Fruit fly (Drosophila melanogaster): ENCODE results near the gene rogdi.

DNA sequence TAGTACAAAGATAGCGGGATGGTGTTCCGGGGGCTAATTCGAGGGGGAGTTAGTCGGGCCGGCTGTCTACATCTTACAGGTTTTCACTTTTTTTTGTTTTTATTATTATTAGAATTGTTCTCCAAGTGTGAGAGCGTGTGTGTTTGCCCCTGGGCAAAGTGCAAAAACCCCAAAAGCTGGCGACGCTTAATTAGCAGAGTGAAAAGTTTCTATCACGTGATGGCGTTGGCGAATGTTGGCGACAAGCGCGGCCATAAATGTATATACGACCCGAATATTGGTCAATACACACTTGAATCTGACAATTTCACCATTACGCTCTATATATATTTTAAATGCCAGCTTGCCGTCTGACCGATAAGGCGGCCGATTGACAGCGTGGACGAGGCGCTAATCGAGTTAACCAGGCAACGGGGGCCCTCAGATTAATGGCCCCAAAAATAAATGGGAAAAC is 40.4 kb upstream of the rogdi start:
- no peak for TF ChIP-seq insv (optimal IDR thresholded peaks at IDR 0.05)
- TF ChIP-seq Sin3A (optimal IDR thresholded peaks at IDR 0.05) = no peak
- TF ChIP-seq psq (optimal IDR thresholded peaks at IDR 0.05) = no peak
- no peak for TF ChIP-seq Myc (optimal IDR thresholded peaks at IDR 0.05)
- TF ChIP-seq h (optimal IDR thresholded peaks at IDR 0.05) = no peak

Data from Kc167 (cell line).